Worm (Caenorhabditis elegans) whole organism, L4 larva: ENCODE measurements around the gene sbds-1.

Experiments
- F37D6.2 ChIP-seq: sonication (generic microtip); optimal IDR thresholded peaks from 2 replicates; lab custom pipeline; 2016; ENCODE audit warnings: mild to moderate bottlenecking, missing genetic modification characterization, missing compliant biosample characterization
- F44E2.7 ChIP-seq: fragments of 200-800 bp; sonication (Bioruptor generic); IDR thresholded peaks from 2 replicates; pipeline ENCODE4 v2.1.2; 2022; ENCODE audit warnings: missing genetic modification characterization, missing compliant biosample characterization
- F49E8.2 ChIP-seq: sonication (generic microtip); optimal IDR thresholded peaks from 2 replicates; lab custom pipeline; 2016; ENCODE audit warnings: missing compliant biosample characterization, mild to moderate bottlenecking, missing genetic modification characterization, borderline replicate concordance
- T20F7.1 ChIP-seq: fragments of 200-800 bp; sonication (Bioruptor generic); optimal IDR thresholded peaks from 2 replicates; lab custom pipeline; 2018; ENCODE audit warnings: mild to moderate bottlenecking, missing genetic modification characterization, missing compliant biosample characterization
- aha-1 ChIP-seq: fragments of 150-350 bp; peaks from one replicate; lab custom pipeline; 2014; ENCODE audit warnings: missing biosample characterization, missing genetic modification characterization
- aly-2 ChIP-seq: sonication (generic microtip); optimal IDR thresholded peaks from 2 replicates; lab custom pipeline; 2018; ENCODE audit warnings: missing biosample characterization, missing genetic modification characterization
- ama-1 ChIP-seq: fragments of 150-350 bp; optimal IDR thresholded peaks from 2 replicates; lab custom pipeline; 2014; ENCODE audit warnings: inconsistent platforms, mixed read lengths
- arid-1 ChIP-seq: fragments of 200-800 bp; sonication (Bioruptor generic); conservative IDR thresholded peaks from 2 replicates; pipeline ENCODE4 v1.3.6; 2022; ENCODE audit warnings: missing genetic modification reagents, missing genetic modification characterization, missing compliant biosample characterization
- ceh-28 ChIP-seq: fragments of 150-350 bp; optimal IDR thresholded peaks from 2 replicates; lab custom pipeline; 2014; ENCODE audit warnings: missing biosample characterization, missing genetic modification reagents, missing genetic modification characterization
- ceh-32 ChIP-seq: sonication (generic microtip); optimal IDR thresholded peaks from 2 replicates; lab custom pipeline; 2016; ENCODE audit warnings: mild to moderate bottlenecking, missing genetic modification characterization, missing compliant biosample characterization; ENCODE audit not compliant: poor library complexity
- ceh-62 ChIP-seq: sonication (generic microtip); optimal IDR thresholded peaks from 2 replicates; lab custom pipeline; 2017; ENCODE audit warnings: missing biosample characterization, missing genetic modification characterization
- daf-12 ChIP-seq: fragments of 150-350 bp; optimal IDR thresholded peaks from 2 replicates; lab custom pipeline; 2014; ENCODE audit warnings: missing biosample characterization, missing genetic modification reagents, missing genetic modification characterization
- daf-16 ChIP-seq, 3 experiments: sonication (generic microtip); optimal IDR thresholded peaks; 2 replicates each; lab custom pipeline; 2016 to 2017; ENCODE audit warnings: missing genetic modification characterization in 3 of 3, missing genetic modification reagents in 3 of 3, mild to moderate bottlenecking in 2 of 3, missing compliant biosample characterization in 2 of 3, missing biosample characterization in 1 of 3, moderate library complexity in 1 of 3
- daf-19 ChIP-seq: fragments of 200-800 bp; sonication (Bioruptor generic); conservative IDR thresholded peaks from 2 replicates; pipeline ENCODE4 v1.3.6; 2022; ENCODE audit warnings: missing genetic modification characterization, missing compliant biosample characterization
- dmd-6 ChIP-seq: fragments of 200-800 bp; sonication (Bioruptor generic); IDR thresholded peaks from 2 replicates; pipeline ENCODE4 v1.3.6; 2022; ENCODE audit warnings: missing genetic modification reagents, missing genetic modification characterization, missing compliant biosample characterization
- dmd-8 ChIP-seq: fragments of 200-800 bp; sonication (Bioruptor generic); IDR thresholded peaks from 2 replicates; pipeline ENCODE4 v1.3.6; 2022; ENCODE audit warnings: missing genetic modification characterization, missing compliant biosample characterization
- duxl-1 ChIP-seq: sonication (generic microtip); optimal IDR thresholded peaks from 2 replicates; lab custom pipeline; 2016; ENCODE audit warnings: mild to moderate bottlenecking, missing genetic modification characterization, moderate library complexity, missing compliant biosample characterization; ENCODE audit not compliant: poor library complexity
- egl-27 ChIP-seq: sonication (generic microtip); optimal IDR thresholded peaks from 3 replicates; lab custom pipeline; 2017; ENCODE audit warnings: missing biosample characterization, missing genetic modification reagents, missing genetic modification characterization
- fos-1 ChIP-seq: fragments of 150-350 bp; optimal IDR thresholded peaks from 2 replicates; lab custom pipeline; 2014; ENCODE audit warnings: missing biosample characterization, missing genetic modification characterization
- hif-1 ChIP-seq, 2 experiments: sonication (generic microtip); optimal IDR thresholded peaks; 2 replicates each; lab custom pipeline; 2016 to 2017; ENCODE audit warnings: missing compliant biosample characterization in 2 of 2, missing genetic modification characterization in 2 of 2, missing genetic modification reagents in 2 of 2, missing genotype in 2 of 2, mild to moderate bottlenecking in 1 of 2
- hlh-11 ChIP-seq: fragments of 200-800 bp; sonication (Bioruptor generic); optimal IDR thresholded peaks from 2 replicates; lab custom pipeline; 2018; ENCODE audit warnings: mild to moderate bottlenecking, missing genetic modification characterization, missing compliant biosample characterization
- hmg-1.1 ChIP-seq: fragments of 200-800 bp; sonication (Bioruptor generic); IDR thresholded peaks from 2 replicates; pipeline ENCODE4 v1.3.6; 2022; ENCODE audit warnings: missing genetic modification reagents, missing genetic modification characterization, missing compliant biosample characterization
- jun-1 ChIP-seq: fragments of 150-350 bp; optimal IDR thresholded peaks from 2 replicates; lab custom pipeline; 2014; ENCODE audit warnings: missing biosample characterization, missing genetic modification reagents, missing genetic modification characterization
- lin-38 ChIP-seq: fragments of 200-800 bp; sonication (Bioruptor generic); IDR thresholded peaks from 2 replicates; pipeline ENCODE4 v1.3.6; 2022; ENCODE audit warnings: missing genetic modification reagents, missing genetic modification characterization, missing compliant biosample characterization
- lir-3 ChIP-seq: sonication (generic microtip); optimal IDR thresholded peaks from 2 replicates; lab custom pipeline; 2016; ENCODE audit warnings: mild to moderate bottlenecking, missing genetic modification characterization, missing compliant biosample characterization
- lsy-2 ChIP-seq, 2 experiments: fragments of 150-350 bp in 1 of 2; sonication (generic microtip) in 1 of 2; optimal IDR thresholded peaks; 2 replicates each; lab custom pipeline; 2014 to 2017; ENCODE audit warnings: missing biosample characterization in 2 of 2, missing genetic modification characterization in 2 of 2
- mdl-1 ChIP-seq, 2 experiments: fragments of 150-350 bp in 1 of 2; sonication (generic microtip) in 1 of 2; optimal IDR thresholded peaks; 2 replicates each; lab custom pipeline; 2014 to 2017; ENCODE audit warnings: missing biosample characterization in 2 of 2, missing genetic modification characterization in 2 of 2
- mes-2 ChIP-seq: sonication (generic microtip); optimal IDR thresholded peaks from 2 replicates; lab custom pipeline; 2016; ENCODE audit warnings: missing genotype, mild to moderate bottlenecking, missing genetic modification characterization, missing compliant biosample characterization; ENCODE audit not compliant: poor library complexity, severe bottlenecking
- nhr-28 ChIP-seq: fragments of 150-350 bp; optimal IDR thresholded peaks from 2 replicates; lab custom pipeline; 2014; ENCODE audit warnings: missing biosample characterization, missing genetic modification characterization
- nhr-76 ChIP-seq: fragments of 150-350 bp; optimal IDR thresholded peaks from 2 replicates; lab custom pipeline; 2014; ENCODE audit warnings: missing biosample characterization, missing genetic modification characterization
- nhr-77 ChIP-seq: fragments of 150-350 bp; optimal IDR thresholded peaks from 2 replicates; lab custom pipeline; 2014; ENCODE audit warnings: missing biosample characterization, missing genetic modification characterization
- pha-4 ChIP-seq, 2 experiments: fragments of 150-350 bp in 1 of 2; fragments of 200-800 bp in 1 of 2; sonication (Bioruptor generic) in 1 of 2; IDR thresholded peaks in 1 of 2; optimal IDR thresholded peaks in 1 of 2; 2 replicates each; pipeline versions ENCODE4 v1.3.6 to Lab custom; 2014 to 2022; ENCODE audit warnings: missing genetic modification characterization in 2 of 2, missing genetic modification reagents in 2 of 2, missing biosample characterization in 1 of 2, missing compliant biosample characterization in 1 of 2
- php-3 ChIP-seq: fragments of 200-800 bp; sonication (Bioruptor generic); IDR thresholded peaks from 2 replicates; pipeline ENCODE4 v1.3.6; 2022; ENCODE audit warnings: missing genetic modification reagents, missing genetic modification characterization, missing compliant biosample characterization
- pqm-1 ChIP-seq: sonication (generic microtip); optimal IDR thresholded peaks from 2 replicates; lab custom pipeline; 2017; ENCODE audit warnings: missing biosample characterization, missing genetic modification characterization
- rbr-2 ChIP-seq: sonication (generic microtip); optimal IDR thresholded peaks from 2 replicates; lab custom pipeline; 2016; ENCODE audit warnings: missing genotype, missing genetic modification characterization, missing compliant biosample characterization
- sdz-12 ChIP-seq: fragments of 200-800 bp; sonication (Bioruptor generic); optimal IDR thresholded peaks from 2 replicates; lab custom pipeline; 2018; ENCODE audit warnings: mild to moderate bottlenecking, missing genetic modification characterization, missing compliant biosample characterization
- snpc-1.2 ChIP-seq: fragments of 200-800 bp; sonication (Bioruptor generic); IDR thresholded peaks from 2 replicates; pipeline ENCODE4 v1.3.6; 2022; ENCODE audit warnings: missing genetic modification reagents, missing genetic modification characterization, missing compliant biosample characterization
- zfp-3 ChIP-seq: fragments of 200-800 bp; sonication (Bioruptor generic); conservative IDR thresholded peaks from 2 replicates; pipeline ENCODE4 v1.3.6; 2022; ENCODE audit warnings: missing genetic modification reagents, missing genetic modification characterization, missing compliant biosample characterization
- zip-11 ChIP-seq: fragments of 200-800 bp; sonication (Bioruptor generic); IDR thresholded peaks from 2 replicates; pipeline ENCODE4 v1.3.6; 2022; ENCODE audit warnings: missing genetic modification characterization, missing compliant biosample characterization
- ztf-7 ChIP-seq: fragments of 150-350 bp; optimal IDR thresholded peaks from 2 replicates; lab custom pipeline; 2014; ENCODE audit warnings: missing biosample characterization, missing genetic modification characterization

sbds-1 gene

DNA sequence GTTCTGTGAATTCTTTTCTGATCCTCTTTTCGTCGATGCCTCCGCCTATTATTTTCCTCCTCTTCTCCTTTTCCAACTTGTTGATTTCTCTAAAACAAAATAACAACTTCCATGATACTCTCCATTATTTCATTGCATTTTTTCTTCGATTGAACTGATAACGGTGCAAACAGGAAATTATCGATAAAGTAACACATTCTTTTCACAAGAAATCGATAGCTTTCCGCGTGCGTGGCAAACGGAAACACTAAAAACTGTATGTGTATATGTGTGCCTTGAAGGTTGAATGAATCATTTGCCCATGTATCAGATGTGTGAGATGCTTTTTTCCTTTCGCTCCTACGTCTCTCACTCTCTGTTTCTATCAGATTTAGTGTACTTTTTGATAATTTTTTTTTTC is 13.4 kb upstream of the sbds-1 start (continued):
- TF ChIP-seq dmd-6 (GFP tag; lab: Robert Waterston, UW) (peak; percentile 45), sdz-12 (GFP tag; lab: Kevin White, UChicago) (no peak), lir-3 (tag; lab: Kevin White, UChicago) (no peak), ztf-7 (tag; lab: Kevin White, UChicago) (no peak), nhr-77 (tag; lab: Kevin White, UChicago) (peak; percentile 18), ceh-32 (tag; lab: Kevin White, UChicago) (no peak), lsy-2 (tag; optimal IDR thresholded peaks at IDR 0.05; lab: Kevin White, UChicago) (peak in 1 of 2 experiments; percentile 6), daf-19 (GFP tag; lab: Robert Waterston, UW) (no peak), lin-38 (GFP tag; lab: Robert Waterston, UW) (no peak), duxl-1 (tag; lab: Kevin White, UChicago) (no peak), mdl-1 (tag; optimal IDR thresholded peaks at IDR 0.05; lab: Kevin White, UChicago) (peak in 1 of 2 experiments; percentile 14), T20F7.1 (GFP tag; lab: Kevin White, UChicago) (no peak), F49E8.2 (tag; lab: Kevin White, UChicago) (no peak), snpc-1.2 (GFP tag; lab: Robert Waterston, UW) (no peak), ama-1 (lab: Kevin White, UChicago) (no peak), nhr-76 (tag; lab: Kevin White, UChicago) (no peak), dmd-8 (GFP tag; lab: Robert Waterston, UW) (no peak), zip-11 (no peak), php-3 (GFP tag; lab: Robert Waterston, UW) (0 out of 2 replicates have a peak, but pooled peaks have one; percentile 14), ceh-62 (tag; lab: Kevin White, UChicago) (no peak), pha-4 (GFP tag; IDR thresholded peaks at IDR 0.05; lab: Robert Waterston, UW) (no peak), pha-4 (tag; optimal IDR thresholded peaks at IDR 0.05; lab: Kevin White, UChicago) (peak; percentile 31), F37D6.2 (tag; lab: Kevin White, UChicago) (no peak), egl-27 (no peak), ceh-28 (tag; lab: Kevin White, UChicago) (peak; percentile 6), aly-2 (tag; lab: Kevin White, UChicago) (no peak), jun-1 (tag; lab: Kevin White, UChicago) (no peak), fos-1 (tag; lab: Kevin White, UChicago) (no peak), daf-12 (tag; lab: Kevin White, UChicago) (no peak)

DNA sequence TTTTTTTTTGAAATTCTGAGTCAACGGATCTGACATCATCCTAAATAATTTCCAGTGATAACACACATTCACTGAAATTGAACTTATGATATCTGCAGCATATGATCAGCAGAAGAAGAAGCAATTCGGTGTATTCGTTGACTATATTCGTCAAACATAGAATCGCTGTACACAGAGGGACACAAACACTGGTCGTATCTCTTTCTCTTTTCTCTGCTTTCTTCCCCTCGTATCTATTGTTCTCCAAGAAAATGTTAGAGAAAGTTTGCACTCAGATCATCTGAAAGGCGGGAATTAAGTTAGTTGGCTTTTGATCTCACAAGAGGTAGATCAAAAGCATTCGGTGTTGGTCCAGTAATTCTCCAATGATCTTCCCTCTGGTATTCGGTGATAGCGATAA is 12.3 kb upstream of the sbds-1 start:
- no peak for TF ChIP-seq F44E2.7 (GFP tag; lab: Robert Waterston, UW)
- peak in 1 of 2 experiments; percentile 2 for TF ChIP-seq mdl-1 (tag; optimal IDR thresholded peaks at IDR 0.05; lab: Kevin White, UChicago)
- peak; percentile 58 for TF ChIP-seq nhr-28 (tag; lab: Kevin White, UChicago)
- peak; percentile 87 for TF ChIP-seq aha-1 (tag; lab: Kevin White, UChicago)
- TF ChIP-seq hlh-11 (tag; lab: Kevin White, UChicago) = no peak
- TF ChIP-seq, all 104 proteins: peak for 3

DNA sequence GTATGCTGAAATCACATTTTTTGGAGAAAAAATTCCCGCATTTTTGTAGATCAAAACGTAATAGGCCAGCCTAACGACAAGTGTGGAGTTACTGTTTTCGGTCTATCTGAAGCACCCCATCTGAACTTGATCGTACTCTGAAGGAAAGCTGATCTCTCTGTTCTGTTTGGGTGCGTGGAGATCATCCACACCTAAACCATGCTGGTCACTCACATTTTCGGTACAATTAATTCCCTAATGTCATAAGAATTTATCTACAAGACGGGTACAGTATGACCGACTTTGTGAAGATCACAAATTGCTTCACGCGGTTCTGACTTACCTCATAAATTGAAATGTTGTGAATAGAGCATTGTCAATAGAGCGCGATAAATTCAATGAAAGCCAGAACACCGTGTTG is 11.7 kb upstream of the sbds-1 start:
- peak; percentile 52 for TF ChIP-seq nhr-28 (tag; lab: Kevin White, UChicago)
- no peak for TF ChIP-seq mes-2 (tag; lab: Kevin White, UChicago)
- TF ChIP-seq sdz-12 (GFP tag; lab: Kevin White, UChicago) = no peak
- TF ChIP-seq zfp-3 (GFP tag; lab: Robert Waterston, UW) = no peak
- TF ChIP-seq lir-3 (tag; lab: Kevin White, UChicago) = no peak
- TF ChIP-seq daf-12 (tag; lab: Kevin White, UChicago) = no peak

ce11 chrIII:647248-647647 is 9.0 kb upstream of the sbds-1 start:
- peak in 1 of 2 experiments; percentile 21 for TF ChIP-seq daf-16 (GFP tag; optimal IDR thresholded peaks at IDR 0.05; lab: Kevin White, UChicago)
- TF ChIP-seq daf-16 (tag; optimal IDR thresholded peaks at IDR 0.05; lab: Kevin White, UChicago) = no peak
- peak; percentile 41 for TF ChIP-seq aha-1 (tag; lab: Kevin White, UChicago)
- 0 out of 2 replicates have a peak, but pooled peaks have one; percentile 25 for TF ChIP-seq hmg-1.1 (GFP tag; lab: Robert Waterston, UW)
- TF ChIP-seq hif-1 (tag; optimal IDR thresholded peaks at IDR 0.05; lab: Kevin White, UChicago) = peak in 1 of 2 experiments; percentile 35
- TF ChIP-seq arid-1 = no peak
- TF ChIP-seq rbr-2 = peak; percentile 8
- no peak for TF ChIP-seq pha-4 (GFP tag; IDR thresholded peaks at IDR 0.05; lab: Robert Waterston, UW)
- peak; percentile 42 for TF ChIP-seq pha-4 (tag; optimal IDR thresholded peaks at IDR 0.05; lab: Kevin White, UChicago)
- TF ChIP-seq hlh-11 (tag; lab: Kevin White, UChicago) = peak; percentile 2
- TF ChIP-seq pqm-1 (tag; lab: Kevin White, UChicago) = no peak
- 0 out of 2 replicates have a peak, but pooled peaks have one; percentile 25 for TF ChIP-seq lin-38 (GFP tag; lab: Robert Waterston, UW)
